Worm (Caenorhabditis elegans): ENCODE data around the gene F46F5.7.

- TF ChIP-seq ama-1 (optimal IDR thresholded peaks at IDR 0.05) = no peak
- no peak for TF ChIP-seq C34F6.9 (tag; optimal IDR thresholded peaks at IDR 0.05)
- TF ChIP-seq nhr-12 (tag; optimal IDR thresholded peaks at IDR 0.05) = no peak
- TF ChIP-seq zag-1 (tag; optimal IDR thresholded peaks at IDR 0.05) = no peak
- TF ChIP-seq snpc-4 (tag; optimal IDR thresholded peaks at IDR 0.05) = no peak
- TF ChIP-seq lin-39 (tag; optimal IDR thresholded peaks at IDR 0.05) = no peak
- TF ChIP-seq ceh-16 (tag; optimal IDR thresholded peaks at IDR 0.05) = no peak
- no peak for TF ChIP-seq mdl-1 (tag; optimal IDR thresholded peaks at IDR 0.05)
- TF ChIP-seq lin-11 (tag; optimal IDR thresholded peaks at IDR 0.05) = no peak
- TF ChIP-seq aly-2 (tag; optimal IDR thresholded peaks at IDR 0.05) = no peak
- no peak for TF ChIP-seq alr-1 (tag; optimal IDR thresholded peaks at IDR 0.05)
- no peak for TF ChIP-seq nhr-11 (tag; optimal IDR thresholded peaks at IDR 0.05)
- no peak for TF ChIP-seq lin-13 (GFP tag; optimal IDR thresholded peaks at IDR 0.05)
- no peak for TF ChIP-seq skn-1 (tag; optimal IDR thresholded peaks at IDR 0.05)
Measured at ce11 chrII:838414-838813, 18.0 kb upstream of the F46F5.7 start, which contains the start of gene F28A10.8.
